Worm (Caenorhabditis elegans) whole organism, early embryonic: ENCODE results near the gene ugt-34.

Experiments used
- B0310.2 ChIP-seq: sonication (generic microtip); optimal IDR thresholded peaks from 2 replicates; lab custom pipeline; 2016; ENCODE audit warnings: mild to moderate bottlenecking, missing genetic modification characterization, missing compliant biosample characterization
- F13C5.2 ChIP-seq: sonication (generic microtip); optimal IDR thresholded peaks from 2 replicates; lab custom pipeline; 2017; ENCODE audit warnings: mild to moderate bottlenecking, missing genetic modification characterization, inconsistent platforms, missing compliant biosample characterization
- aly-1 ChIP-seq: sonication (generic microtip); optimal IDR thresholded peaks from 2 replicates; lab custom pipeline; 2016; ENCODE audit warnings: missing genetic modification characterization, missing compliant biosample characterization
- ama-1 ChIP-seq: fragments of 150-350 bp; optimal IDR thresholded peaks from 2 replicates; lab custom pipeline; 2014
- ceh-13 ChIP-seq: fragments of 200-800 bp; sonication (Bioruptor generic); optimal IDR thresholded peaks from 2 replicates; lab custom pipeline; 2018; ENCODE audit warnings: mild to moderate bottlenecking, missing genetic modification characterization, missing compliant biosample characterization
- ceh-36 ChIP-seq: sonication (generic microtip); optimal IDR thresholded peaks from 2 replicates; lab custom pipeline; 2016; ENCODE audit warnings: missing genetic modification characterization, inconsistent platforms, missing compliant biosample characterization
- ets-7 ChIP-seq: sonication (generic microtip); optimal IDR thresholded peaks from 2 replicates; lab custom pipeline; 2016; ENCODE audit warnings: missing genotype, missing genetic modification characterization, missing compliant biosample characterization
- flt-1 ChIP-seq: fragments of 200-800 bp; sonication (Bioruptor generic); IDR thresholded peaks from 2 replicates; pipeline ENCODE4 v1.3.6; 2022; ENCODE audit warnings: missing genetic modification characterization, missing compliant biosample characterization
- hmbx-1 ChIP-seq: sonication (generic microtip); optimal IDR thresholded peaks from 2 replicates; lab custom pipeline; 2016; ENCODE audit warnings: mild to moderate bottlenecking, missing genetic modification characterization, missing compliant biosample characterization
- hmg-4 ChIP-seq: fragments of 200-800 bp; sonication (Bioruptor generic); optimal IDR thresholded peaks from 2 replicates; lab custom pipeline; 2018; ENCODE audit warnings: mild to moderate bottlenecking, missing genetic modification characterization, missing compliant biosample characterization
- hnd-1 ChIP-seq: sonication (generic microtip); optimal IDR thresholded peaks from 2 replicates; lab custom pipeline; 2016; ENCODE audit warnings: missing genetic modification characterization, missing compliant biosample characterization
- pes-1 ChIP-seq: fragments of 200-800 bp; sonication (Bioruptor generic); IDR thresholded peaks from 2 replicates; pipeline ENCODE4 v1.3.6; 2022; ENCODE audit warnings: missing genetic modification reagents, missing genetic modification characterization, missing compliant biosample characterization
- scrt-1 ChIP-seq: fragments of 200-800 bp; sonication (Bioruptor generic); IDR thresholded peaks from 2 replicates; pipeline ENCODE4 v1.3.6; 2022; ENCODE audit warnings: missing genetic modification characterization, missing compliant biosample characterization
- sea-1 ChIP-seq: fragments of 200-800 bp; sonication (Bioruptor generic); conservative IDR thresholded peaks from 2 replicates; pipeline ENCODE4 v1.3.6; 2022; ENCODE audit warnings: missing genetic modification characterization, missing compliant biosample characterization
- tbx-11 ChIP-seq: fragments of 200-800 bp; sonication (Bioruptor generic); IDR thresholded peaks from 2 replicates; pipeline ENCODE4 v1.3.6; 2022; ENCODE audit warnings: missing genetic modification characterization, missing compliant biosample characterization
- tbx-37 ChIP-seq: fragments of 200-800 bp; sonication (Bioruptor generic); conservative IDR thresholded peaks from 2 replicates; pipeline ENCODE4 v1.3.6; 2022; ENCODE audit warnings: missing genetic modification reagents, missing genetic modification characterization, missing compliant biosample characterization
- tra-4 ChIP-seq: sonication (generic microtip); optimal IDR thresholded peaks from 2 replicates; lab custom pipeline; 2017; ENCODE audit warnings: missing genetic modification characterization, missing compliant biosample characterization

The ugt-34 gene

ce11 chrV:10656958-10657357 is at the start of gene ugt-34:
TSS of gene ugt-34 (minus strand) at chrV:10656978.
- no peak for TF ChIP-seq aly-1 (tag; lab: Kevin White, UChicago)
- no peak for TF ChIP-seq scrt-1 (GFP tag; lab: Robert Waterston, UW)
- TF ChIP-seq hmbx-1: no peak
- TF ChIP-seq pes-1 (GFP tag; lab: Robert Waterston, UW): no peak
- no peak for TF ChIP-seq tbx-37
- no peak for TF ChIP-seq ceh-36 (tag; lab: Kevin White, UChicago)
- TF ChIP-seq ets-7 (tag; lab: Kevin White, UChicago): no peak
- TF ChIP-seq B0310.2: no peak
- TF ChIP-seq F13C5.2 (tag; lab: Kevin White, UChicago): no peak
- TF ChIP-seq tbx-11 (GFP tag; lab: Robert Waterston, UW): no peak
- no peak for TF ChIP-seq sea-1
- no peak for TF ChIP-seq ceh-13

- no peak for TF ChIP-seq tra-4
- TF ChIP-seq sea-1: no peak
- TF ChIP-seq ama-1 (lab: Kevin White, UChicago): no peak
- no peak for TF ChIP-seq ets-7 (tag; lab: Kevin White, UChicago)
- no peak for TF ChIP-seq ceh-13
- TF ChIP-seq F13C5.2 (tag; lab: Kevin White, UChicago): no peak
- no peak for TF ChIP-seq tbx-37
- no peak for TF ChIP-seq aly-1 (tag; lab: Kevin White, UChicago)
- TF ChIP-seq ceh-36 (tag; lab: Kevin White, UChicago): no peak
- TF ChIP-seq B0310.2: no peak
- no peak for TF ChIP-seq hmg-4 (GFP tag; lab: Kevin White, UChicago)
- no peak for TF ChIP-seq scrt-1 (GFP tag; lab: Robert Waterston, UW)
- no peak for TF ChIP-seq pes-1 (GFP tag; lab: Robert Waterston, UW)
- TF ChIP-seq flt-1 (GFP tag; lab: Robert Waterston, UW): no peak
- no peak for TF ChIP-seq hnd-1
Observed at ce11 chrV:10702910-10703309, 46.1 kb upstream of the ugt-34 start.

ce11 chrV:10702249-10702648 is 45.5 kb upstream of the ugt-34 start, which contains the start of gene pph-1:
TSS of gene pph-1 (plus strand) at chrV:10702549.
- TF ChIP-seq scrt-1 (GFP tag; lab: Robert Waterston, UW) (no peak), tra-4 (no peak), hmbx-1 (no peak), pes-1 (GFP tag; lab: Robert Waterston, UW) (no peak), flt-1 (GFP tag; lab: Robert Waterston, UW) (no peak), F13C5.2 (tag; lab: Kevin White, UChicago) (no peak), aly-1 (tag; lab: Kevin White, UChicago) (no peak), B0310.2 (no peak)

- TF ChIP-seq hnd-1 (no peak), tbx-11 (GFP tag; lab: Robert Waterston, UW) (no peak), ceh-36 (tag; lab: Kevin White, UChicago) (no peak), ceh-13 (no peak), sea-1 (no peak), flt-1 (GFP tag; lab: Robert Waterston, UW) (no peak), hmg-4 (GFP tag; lab: Kevin White, UChicago) (no peak), ets-7 (tag; lab: Kevin White, UChicago) (no peak)
Observed at ce11 chrV:10699122-10699521, 42.3 kb upstream of the ugt-34 start.

- no peak for TF ChIP-seq ceh-13
- TF ChIP-seq tbx-11 (GFP tag; lab: Robert Waterston, UW): no peak
- TF ChIP-seq ceh-36 (tag; lab: Kevin White, UChicago): no peak
- no peak for TF ChIP-seq hnd-1
- no peak for TF ChIP-seq scrt-1 (GFP tag; lab: Robert Waterston, UW)
Observed at ce11 chrV:10695181-10695580, 38.4 kb upstream of the ugt-34 start, which contains the start of gene C05A2.4. TSS of gene C05A2.4 (plus strand) at chrV:10695481.

- TF ChIP-seq hmg-4 (GFP tag; lab: Kevin White, UChicago): no peak
- TF ChIP-seq tbx-37: no peak
- no peak for TF ChIP-seq B0310.2
- TF ChIP-seq ceh-36 (tag; lab: Kevin White, UChicago): no peak
- TF ChIP-seq ama-1 (lab: Kevin White, UChicago): no peak
- TF ChIP-seq flt-1 (GFP tag; lab: Robert Waterston, UW): no peak
- no peak for TF ChIP-seq hnd-1
- no peak for TF ChIP-seq pes-1 (GFP tag; lab: Robert Waterston, UW)
- no peak for TF ChIP-seq hmbx-1
- no peak for TF ChIP-seq F13C5.2 (tag; lab: Kevin White, UChicago)
- no peak for TF ChIP-seq sea-1
- TF ChIP-seq aly-1 (tag; lab: Kevin White, UChicago): no peak
- no peak for TF ChIP-seq ceh-13
- TF ChIP-seq tra-4: no peak
Observed at ce11 chrV:10693749-10694148, 37.0 kb upstream of the ugt-34 start.

ce11 chrV:10691313-10691712 is 34.5 kb upstream of the ugt-34 start:
- TF ChIP-seq sea-1 (no peak), pes-1 (GFP tag; lab: Robert Waterston, UW) (no peak), tra-4 (no peak), ceh-13 (no peak), tbx-11 (GFP tag; lab: Robert Waterston, UW) (no peak), aly-1 (tag; lab: Kevin White, UChicago) (no peak), hnd-1 (no peak), ama-1 (lab: Kevin White, UChicago) (no peak), tbx-37 (no peak), B0310.2 (no peak), scrt-1 (GFP tag; lab: Robert Waterston, UW) (no peak), hmg-4 (GFP tag; lab: Kevin White, UChicago) (no peak), ceh-36 (tag; lab: Kevin White, UChicago) (no peak), hmbx-1 (no peak)

ce11 chrV:10687601-10688000 is 30.8 kb upstream of the ugt-34 start, which contains the start of gene F29F11.20:
TSS of gene F29F11.20 (plus strand) at chrV:10687901.
- no peak for TF ChIP-seq scrt-1 (GFP tag; lab: Robert Waterston, UW)
- TF ChIP-seq tra-4: no peak
- TF ChIP-seq B0310.2: no peak
- no peak for TF ChIP-seq aly-1 (tag; lab: Kevin White, UChicago)
- TF ChIP-seq hmg-4 (GFP tag; lab: Kevin White, UChicago): no peak
- TF ChIP-seq tbx-37: no peak
- TF ChIP-seq ama-1 (lab: Kevin White, UChicago): no peak
- no peak for TF ChIP-seq hnd-1
- no peak for TF ChIP-seq flt-1 (GFP tag; lab: Robert Waterston, UW)
- no peak for TF ChIP-seq F13C5.2 (tag; lab: Kevin White, UChicago)
- TF ChIP-seq pes-1 (GFP tag; lab: Robert Waterston, UW): no peak
- TF ChIP-seq ets-7 (tag; lab: Kevin White, UChicago): no peak
- no peak for TF ChIP-seq ceh-13
- no peak for TF ChIP-seq sea-1
